Fruit fly (Drosophila melanogaster) S2 (cell line): ENCODE measurements around the gene Pits.

Experiments
- CG8478 ChIP-seq: fragments of >200 bp; optimal IDR thresholded peaks from 2 replicates; lab custom pipeline; 2018
- CTCF ChIP-seq, 2 experiments: fragments of >200 bp; optimal IDR thresholded peaks; 2 replicates each; lab custom pipeline; 2018

DNA sequence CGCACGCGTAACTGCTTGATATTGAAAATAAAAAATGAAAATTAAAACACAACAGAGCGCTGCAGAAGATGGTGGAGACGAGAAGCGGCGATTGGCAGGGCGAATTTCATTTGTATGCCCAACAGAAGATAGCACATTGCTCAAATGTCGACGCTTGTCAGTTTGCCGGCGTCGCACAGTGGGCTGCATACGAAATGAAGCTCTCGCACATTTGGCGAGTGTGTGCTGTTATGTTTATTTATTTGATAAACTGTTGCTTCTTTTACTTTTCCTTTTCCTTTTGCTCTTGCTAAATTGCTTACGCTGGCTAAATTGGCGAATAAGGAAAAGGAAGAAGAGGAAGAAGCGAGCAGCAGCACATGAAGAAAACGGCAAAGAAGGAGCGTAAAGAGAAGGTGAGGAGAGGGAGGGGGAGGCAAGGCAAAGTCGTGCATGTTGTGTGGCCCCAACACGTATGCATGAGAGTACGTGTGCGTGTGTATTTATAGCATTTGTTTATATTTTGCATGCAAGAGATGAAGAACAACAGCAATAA is 7.6 kb downstream of the Pits start:
- TF ChIP-seq CG8478 (lab: Kevin White, UChicago), result no peak
- no peak for TF ChIP-seq CTCF (optimal IDR thresholded peaks at IDR 0.05; lab: Kevin White, UChicago)
